Worm (Caenorhabditis elegans) whole organism, L3 larva: ENCODE data around the gene nhr-285.
"Not testable (repeated sequence)": the region's sequence is repeated elsewhere in the genome, so short reads cannot be mapped to it uniquely, and the experiment has no call there.

Source experiments
- ceh-82 ChIP-seq: fragments of 150-350 bp; optimal IDR thresholded peaks from 2 replicates; lab custom pipeline; 2014; ENCODE audit warnings: missing biosample characterization, missing genetic modification characterization
- elt-2 ChIP-seq: sonication (generic microtip); optimal IDR thresholded peaks from 2 replicates; lab custom pipeline; 2016; ENCODE audit warnings: missing genetic modification reagents, mild to moderate bottlenecking, missing genetic modification characterization, missing compliant biosample characterization
- fos-1 ChIP-seq: fragments of 150-350 bp; optimal IDR thresholded peaks from 2 replicates; lab custom pipeline; 2014; ENCODE audit warnings: missing biosample characterization, missing genetic modification characterization

- TF ChIP-seq fos-1, elt-2, ceh-82 (tag; lab: Kevin White, UChicago): not testable (repeated sequence)
These were observed 33.0 kb upstream of the nhr-285 start, which contains the start of gene nhr-282 for ce11 chrV:15811982-15812381.
